Fruit fly (Drosophila melanogaster): ENCODE results near the gene CG2224.

dm6 chr3R:30431258-30432114 is 27.6 kb downstream of the CG2224 start, which contains the start of gene CG15534:
- TF ChIP-seq insv (optimal IDR thresholded peaks at IDR 0.05) = no peak
- TF ChIP-seq Sin3A (optimal IDR thresholded peaks at IDR 0.05) = no peak
- TF ChIP-seq h (optimal IDR thresholded peaks at IDR 0.05) = no peak
- no peak for TF ChIP-seq psq (optimal IDR thresholded peaks at IDR 0.05)
